Fruit fly (Drosophila melanogaster) S2 (cell line): Measurements from ENCODE around the gene Sdic1.
"Not testable (repeated sequence)": the region's sequence is repeated elsewhere in the genome, so short reads cannot be mapped to it uniquely, and the experiment has no call there.

Source experiments
- CG8478 ChIP-seq: fragments of >200 bp; optimal IDR thresholded peaks from 2 replicates; lab custom pipeline; 2018
- CTCF ChIP-seq, 2 experiments: fragments of >200 bp; optimal IDR thresholded peaks; 2 replicates each; lab custom pipeline; 2018

DNA sequence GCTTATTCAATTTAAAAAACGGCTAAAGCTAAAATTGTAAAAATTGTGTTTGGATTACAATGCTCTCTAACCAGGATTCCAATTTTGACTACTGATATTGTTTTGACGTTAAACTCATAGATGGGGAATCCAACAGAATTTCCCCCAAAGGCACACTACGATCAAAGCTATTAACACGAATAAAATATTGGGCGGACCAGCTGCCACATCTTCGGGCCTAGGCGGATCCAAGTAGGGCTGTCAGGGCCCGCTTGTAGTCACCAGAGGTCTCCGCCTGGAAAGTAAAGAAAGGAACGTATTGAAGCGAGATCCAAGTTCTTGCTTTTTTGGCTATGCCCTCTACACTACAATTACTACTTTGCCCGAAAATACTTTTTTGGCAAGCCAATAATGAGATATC is at the start of gene Sdic1:
- TF ChIP-seq CG8478 (lab: Kevin White, UChicago); CTCF (optimal IDR thresholded peaks at IDR 0.05; lab: Kevin White, UChicago): not testable (repeated sequence)
